Worm (Caenorhabditis elegans): ENCODE measurements around the gene H17B01.2.

DNA sequence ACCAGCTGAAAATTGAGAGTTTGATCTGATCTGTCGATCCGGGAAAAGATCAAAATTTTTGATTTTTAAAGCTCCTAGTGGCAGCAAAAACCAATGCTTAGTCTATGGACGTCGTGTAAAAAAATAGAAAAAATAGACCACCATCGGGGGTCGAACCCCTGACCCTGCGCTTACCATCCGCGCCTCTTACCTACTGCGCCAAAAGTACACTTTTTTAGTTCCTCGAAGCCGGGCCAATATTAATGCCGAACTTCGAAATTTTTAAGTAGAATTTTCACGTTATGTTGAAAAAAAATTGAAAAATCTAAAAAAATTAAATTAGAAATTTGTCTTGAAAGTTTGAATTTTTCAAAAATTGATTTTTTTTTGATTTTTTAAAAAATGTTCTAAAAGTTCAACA is 7.6 kb downstream of the H17B01.2 start:
- TF ChIP-seq sea-2 (GFP tag; IDR thresholded peaks at IDR 0.05) (no peak), D2030.7 (GFP tag; IDR thresholded peaks at IDR 0.05) (no peak)
